Worm (Caenorhabditis elegans): Measurements from ENCODE around the gene srsx-27.

srsx-27 gene

DNA sequence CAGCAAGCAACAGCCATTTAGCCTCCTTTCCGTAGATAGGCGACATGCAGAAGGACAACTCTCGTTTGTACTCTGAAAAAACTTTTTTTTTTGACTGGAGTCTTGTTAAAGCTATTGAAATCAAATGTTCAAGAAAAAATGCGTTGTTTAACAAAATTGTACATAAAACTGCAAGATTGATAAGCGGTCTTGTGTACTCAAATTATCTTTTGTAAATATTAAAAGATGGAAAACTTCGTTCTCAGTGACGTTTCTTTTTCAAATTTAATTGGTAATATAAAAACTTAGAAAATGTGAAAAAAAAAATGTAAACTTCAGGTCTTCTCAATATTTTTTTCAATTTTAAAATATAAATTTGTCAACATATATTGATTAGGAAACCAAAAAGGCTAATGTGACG, 38.7 kb upstream of the srsx-27 start:
- TF ChIP-seq mbf-1 (tag; optimal IDR thresholded peaks at IDR 0.05) (no peak), nhr-21 (tag; optimal IDR thresholded peaks at IDR 0.05) (no peak), nhr-237 (tag; optimal IDR thresholded peaks at IDR 0.05) (no peak), fos-1 (tag; optimal IDR thresholded peaks at IDR 0.05) (peak; percentile 24)

DNA sequence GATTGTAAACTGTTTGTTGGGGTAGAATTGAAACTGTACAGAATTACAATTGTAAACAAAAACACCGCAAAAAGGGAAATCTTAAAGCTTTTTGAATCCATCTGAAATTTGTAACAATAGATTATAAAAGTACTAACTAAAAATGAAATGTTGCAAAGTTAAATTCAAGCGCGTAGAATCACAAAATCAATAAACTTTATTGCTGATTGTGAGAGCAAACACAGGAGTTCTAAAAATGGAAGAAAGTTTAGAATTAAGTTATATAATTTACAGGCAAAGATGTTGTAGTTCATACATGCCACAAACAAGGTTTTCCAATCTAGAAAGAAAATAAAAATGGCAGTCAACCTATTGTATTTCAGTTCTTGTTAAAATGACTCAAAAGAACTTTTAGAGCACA, 37.6 kb upstream of the srsx-27 start, which contains the start of gene C08B6.3:
TSS of gene C08B6.3 (minus strand) at position 101 of the 400 bp plus-strand sequence.
- no peak for TF ChIP-seq Y55F3AM.14 (GFP tag; optimal IDR thresholded peaks at IDR 0.05)

DNA sequence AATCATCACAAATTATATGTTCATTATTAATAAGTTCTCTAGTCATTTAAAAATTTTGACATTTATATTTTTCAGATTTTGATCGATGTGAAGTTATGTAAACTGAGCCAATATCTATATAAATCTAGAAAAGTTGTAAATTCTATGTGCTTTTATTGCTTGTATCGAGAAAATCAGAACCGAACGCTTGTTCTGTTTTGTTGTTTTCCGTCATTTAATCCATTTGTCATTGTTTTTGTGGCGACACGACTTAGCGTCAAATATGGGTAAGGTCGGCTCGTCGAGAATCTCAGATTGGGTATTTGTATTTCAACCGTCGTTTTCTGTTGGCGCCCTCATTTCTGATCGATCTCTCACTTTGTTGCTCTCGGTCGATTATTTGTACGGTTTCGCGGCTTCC, 35.5 kb upstream of the srsx-27 start, which contains the start of gene cht-5:
TSS of gene cht-5 (plus strand) at position 301 of the 400 bp plus-strand sequence.
- TF ChIP-seq C34F6.9 (tag; optimal IDR thresholded peaks at IDR 0.05) (no peak), Y55F3AM.14 (GFP tag; optimal IDR thresholded peaks at IDR 0.05) (no peak), mdl-1 (tag; optimal IDR thresholded peaks at IDR 0.05) (no peak), lsy-2 (tag; optimal IDR thresholded peaks at IDR 0.05) (no peak), elt-3 (tag; optimal IDR thresholded peaks at IDR 0.05) (no peak), nhr-237 (tag; optimal IDR thresholded peaks at IDR 0.05) (no peak), lin-11 (tag; optimal IDR thresholded peaks at IDR 0.05) (no peak), sem-4 (tag; optimal IDR thresholded peaks at IDR 0.05) (no peak), zag-1 (tag; optimal IDR thresholded peaks at IDR 0.05) (no peak), lin-39 (tag; optimal IDR thresholded peaks at IDR 0.05) (no peak), nhr-6 (tag; optimal IDR thresholded peaks at IDR 0.05) (no peak), unc-62 (GFP tag; optimal IDR thresholded peaks at IDR 0.05) (no peak), dmd-4 (tag; optimal IDR thresholded peaks at IDR 0.05) (no peak), nhr-12 (tag; optimal IDR thresholded peaks at IDR 0.05) (no peak), nhr-129 (tag; optimal IDR thresholded peaks at IDR 0.05) (no peak), ceh-82 (tag; optimal IDR thresholded peaks at IDR 0.05) (no peak), gmeb-1 (tag; optimal IDR thresholded peaks at IDR 0.05) (no peak), peb-1 (tag; optimal IDR thresholded peaks at IDR 0.05) (no peak), nhr-25 (tag; optimal IDR thresholded peaks at IDR 0.05) (no peak)

DNA sequence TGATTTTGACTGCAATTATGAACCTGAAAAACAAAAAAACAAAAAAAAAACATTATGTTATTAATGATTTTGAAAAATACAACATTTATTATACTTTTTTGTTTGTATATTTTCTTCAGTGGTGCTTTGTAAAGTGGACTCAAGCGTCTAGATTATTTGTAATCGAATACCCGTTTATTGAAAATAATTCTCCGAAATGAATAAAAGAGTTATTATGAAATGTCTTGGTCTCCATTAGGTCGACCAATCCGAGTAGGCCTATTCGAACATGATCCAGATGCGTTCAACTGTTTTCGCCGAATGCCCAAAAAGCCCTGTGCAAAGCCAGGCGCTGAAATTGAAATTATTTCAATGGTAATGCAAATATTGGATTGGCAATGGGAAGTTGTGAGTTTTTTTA, 32.4 kb upstream of the srsx-27 start, which contains the start of gene C08B6.5:
TSS of gene C08B6.5 (plus strand) at position 301 of the 400 bp plus-strand sequence.
- TF ChIP-seq nhr-6 (tag; optimal IDR thresholded peaks at IDR 0.05) (no peak), ceh-16 (tag; optimal IDR thresholded peaks at IDR 0.05) (no peak), lin-39 (tag; optimal IDR thresholded peaks at IDR 0.05) (no peak), dmd-4 (tag; optimal IDR thresholded peaks at IDR 0.05) (no peak), crh-2 (tag; optimal IDR thresholded peaks at IDR 0.05) (no peak)

DNA sequence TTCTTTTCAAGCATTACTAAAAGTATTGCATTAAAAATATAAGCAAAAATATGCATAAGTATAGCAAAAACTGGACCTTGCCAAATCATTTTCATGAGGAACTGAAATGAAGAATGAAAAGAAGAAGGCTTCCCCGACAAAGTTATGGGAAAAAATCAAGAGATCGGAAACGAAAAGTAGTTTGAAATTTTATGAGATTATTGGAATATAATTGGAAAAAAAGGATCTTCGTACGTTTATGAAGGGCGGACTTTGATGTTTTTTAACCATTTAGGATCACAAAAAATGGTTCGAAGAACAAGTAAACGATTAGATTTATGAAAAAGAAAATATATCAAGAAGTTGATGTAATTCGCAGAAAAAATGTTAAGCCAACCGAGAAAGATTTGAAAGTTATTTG, 28.9 kb upstream of the srsx-27 start, which contains the start of gene srxa-18:
TSS of gene srxa-18 (minus strand) at position 100 of the 400 bp plus-strand sequence.
- TF ChIP-seq nhr-12 (tag; optimal IDR thresholded peaks at IDR 0.05), result no peak
- no peak for TF ChIP-seq aly-2 (tag; optimal IDR thresholded peaks at IDR 0.05)
- no peak for TF ChIP-seq F13H6.1 (tag; optimal IDR thresholded peaks at IDR 0.05)
- no peak for TF ChIP-seq ztf-11 (tag; optimal IDR thresholded peaks at IDR 0.05)
- TF ChIP-seq ceh-82 (tag; optimal IDR thresholded peaks at IDR 0.05), result no peak
- TF ChIP-seq ztf-4 (tag; optimal IDR thresholded peaks at IDR 0.05), result no peak
- TF ChIP-seq skn-1 (tag; optimal IDR thresholded peaks at IDR 0.05), result no peak
- no peak for TF ChIP-seq nhr-21 (tag; optimal IDR thresholded peaks at IDR 0.05)
- TF ChIP-seq nhr-23 (tag; optimal IDR thresholded peaks at IDR 0.05), result no peak
- no peak for TF ChIP-seq unc-39 (tag; optimal IDR thresholded peaks at IDR 0.05)
- no peak for TF ChIP-seq nhr-11 (tag; optimal IDR thresholded peaks at IDR 0.05)
- TF ChIP-seq egl-27 (tag; optimal IDR thresholded peaks at IDR 0.05), result no peak
- TF ChIP-seq lin-13 (GFP tag; optimal IDR thresholded peaks at IDR 0.05), result no peak
- no peak for TF ChIP-seq unc-62 (GFP tag; optimal IDR thresholded peaks at IDR 0.05)

DNA sequence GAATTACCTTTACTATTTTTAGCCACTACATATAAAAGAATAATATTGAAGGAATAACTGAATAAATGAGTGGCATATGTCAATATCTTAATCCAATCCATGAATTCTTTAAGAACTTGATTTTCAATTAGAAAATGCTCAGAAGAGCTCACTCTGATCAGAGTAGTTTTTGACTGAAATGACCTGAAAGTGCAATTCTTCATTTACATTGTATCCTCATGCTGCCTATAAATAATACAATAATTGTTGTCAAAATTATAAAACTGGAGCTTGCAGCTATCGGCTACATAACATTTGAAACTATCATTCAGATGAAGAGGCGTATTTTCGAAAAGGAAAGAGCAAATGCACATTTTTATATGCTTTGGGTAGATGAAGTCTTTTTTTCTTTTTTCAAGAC, 27.2 kb upstream of the srsx-27 start, which contains the start of gene srxa-19:
TSS of gene srxa-19 (minus strand) at position 101 of the 400 bp plus-strand sequence.
- TF ChIP-seq unc-55 (GFP tag; optimal IDR thresholded peaks at IDR 0.05) (no peak), ceh-82 (tag; optimal IDR thresholded peaks at IDR 0.05) (no peak), ama-1 (optimal IDR thresholded peaks at IDR 0.05) (no peak), mbf-1 (tag; optimal IDR thresholded peaks at IDR 0.05) (no peak), sma-3 (GFP tag; optimal IDR thresholded peaks at IDR 0.05) (no peak), unc-39 (tag; optimal IDR thresholded peaks at IDR 0.05) (no peak)
